Comparison of ENCODE assay signal across 2 fruit fly cellular contexts in the genomic region with DNA sequence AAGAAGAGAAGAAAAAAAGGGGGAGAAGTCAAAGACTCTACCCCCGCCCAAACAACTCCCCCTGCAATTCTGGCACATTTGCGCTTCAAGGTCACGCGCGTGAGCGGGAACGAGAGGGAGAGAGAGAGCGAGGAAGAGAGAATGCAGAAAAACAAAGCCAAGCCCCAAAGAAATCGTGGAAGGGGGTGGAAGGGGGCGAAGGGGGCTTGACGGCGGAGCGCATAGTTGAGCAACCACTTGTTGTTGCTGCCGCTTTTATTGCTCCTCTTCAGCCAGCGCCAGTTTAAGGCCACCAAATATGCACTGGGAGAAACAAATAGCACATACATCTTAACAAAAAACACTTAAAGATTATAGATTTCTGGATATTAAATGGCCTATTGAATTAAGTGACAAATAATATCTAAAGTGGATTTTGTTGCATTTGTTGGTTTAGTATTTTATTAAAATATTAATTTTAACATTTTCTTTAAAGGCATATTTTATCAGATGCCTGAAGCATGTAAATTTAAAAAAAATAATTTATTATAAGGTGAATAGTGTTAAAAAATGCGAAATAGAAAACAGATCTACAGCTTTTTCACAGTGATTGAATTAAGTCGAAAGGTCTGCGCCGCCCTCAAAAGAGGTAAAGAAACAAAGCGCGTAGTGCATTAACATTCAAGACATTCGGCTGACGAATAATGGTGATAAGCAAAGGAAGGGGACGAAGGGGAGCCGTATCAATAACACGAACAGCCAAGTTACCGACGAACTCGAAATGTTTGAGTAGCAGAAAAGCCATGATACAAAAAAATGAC.
TF ChIP-seq lines count a peak whose summit lies in the region.

No protein-coding gene starts in this region.

TF ChIP-seq in whole organism, embryonic, 481 proteins besides CTCF, POLR2A, EP300 and RAD21 (continued from another document and continues in another):
- TF ChIP-seq CG1602 (GFP tag; optimal IDR thresholded peaks at IDR 0.05; lab: Kevin White, UChicago) (peak; percentile 84), Six4 (GFP tag; optimal IDR thresholded peaks at IDR 0.05; lab: Kevin White, UChicago) (peak; percentile 94), ranshi (GFP tag; IDR thresholded peaks at IDR 0.05; lab: Robert Waterston, UW) (peak; percentile 92), ab (GFP tag; optimal IDR thresholded peaks at IDR 0.05; lab: Kevin White, UChicago) (peak; percentile 7), zfh2 (GFP tag; optimal IDR thresholded peaks at IDR 0.05; lab: Kevin White, UChicago) (peak; percentile 31), CG12071 (GFP tag; optimal IDR thresholded peaks at IDR 0.05; lab: Kevin White, UChicago) (peak; percentile 85), CG1024 (GFP tag; IDR thresholded peaks at IDR 0.05; lab: Robert Waterston, UW) (peak; percentile 76), ham (GFP tag; IDR thresholded peaks at IDR 0.05; lab: Robert Waterston, UW) (no peak; the same call in 1 of the 2 replicates), jing (GFP tag; optimal IDR thresholded peaks at IDR 0.05; lab: Kevin White, UChicago) (peak; percentile 53), CG34224 (GFP tag; IDR thresholded peaks at IDR 0.05; lab: Robert Waterston, UW; ENCODE audit: partially characterized antibody) (no peak), CG32532 (GFP tag; IDR thresholded peaks at IDR 0.05; lab: Robert Waterston, UW) (peak; percentile 87), abd-A (tag; optimal IDR thresholded peaks at IDR 0.05; lab: Kevin White, UChicago) (peak; percentile 87), Hr51 (GFP tag; optimal IDR thresholded peaks at IDR 0.05; lab: Kevin White, UChicago) (peak; percentile 5 to 97), psq (GFP tag; optimal IDR thresholded peaks at IDR 0.05; lab: Kevin White, UChicago) (peak; percentile 86), CG11093 (GFP tag; IDR thresholded peaks at IDR 0.05; lab: Robert Waterston, UW) (peak; percentile 92), hb (GFP tag; IDR thresholded peaks at IDR 0.05; lab: Robert Waterston, UW; ENCODE audit: partially characterized antibody) (no peak), CG17328 (GFP tag; IDR thresholded peaks at IDR 0.05; lab: Robert Waterston, UW) (peak; percentile 81), CG8359 (GFP tag; optimal IDR thresholded peaks at IDR 0.05; lab: Kevin White, UChicago; ENCODE audit: borderline replicate concordance) (peak; percentile 88), hth (optimal IDR thresholded peaks at IDR 0.05; lab: Kevin White, UChicago) (no peak), CG13123 (GFP tag; optimal IDR thresholded peaks at IDR 0.05; lab: Kevin White, UChicago) (peak; percentile 65), CoRest (tag; optimal IDR thresholded peaks at IDR 0.05; lab: Kevin White, UChicago) (peak; percentile 92), CG1233 (GFP tag; optimal IDR thresholded peaks at IDR 0.05; lab: Kevin White, UChicago) (peak; percentile 96), CG31388 (GFP tag; optimal IDR thresholded peaks at IDR 0.05; lab: Kevin White, UChicago) (peak; percentile 3), so (GFP tag; IDR thresholded peaks at IDR 0.05; lab: Robert Waterston, UW) (peak; percentile 96), CG8765 (GFP tag; IDR thresholded peaks at IDR 0.05; lab: Robert Waterston, UW) (no peak), Blimp-1 (GFP tag; optimal IDR thresholded peaks at IDR 0.05; lab: Kevin White, UChicago) (peak; percentile 97), CG6854 (GFP tag; optimal IDR thresholded peaks at IDR 0.05; lab: Kevin White, UChicago) (peak; percentile 95), grau (tag; optimal IDR thresholded peaks at IDR 0.05; lab: Kevin White, UChicago) (peak; percentile 96), PHDP (tag; optimal IDR thresholded peaks at IDR 0.05; lab: Kevin White, UChicago) (peak; percentile 98), CG15011 (GFP tag; optimal IDR thresholded peaks at IDR 0.05; lab: Kevin White, UChicago) (peak; percentile 92), eyg (GFP tag; optimal IDR thresholded peaks at IDR 0.05; lab: Kevin White, UChicago) (peak; percentile 11), dati (GFP tag; IDR thresholded peaks at IDR 0.05; lab: Robert Waterston, UW) (peak; percentile 58; the same call in 1 of the 2 replicates), usp (GFP tag; optimal IDR thresholded peaks at IDR 0.05; lab: Kevin White, UChicago) (no peak), CG5180 (GFP tag; optimal IDR thresholded peaks at IDR 0.05; lab: Kevin White, UChicago) (peak; percentile 92), Elba2 (GFP tag; optimal IDR thresholded peaks at IDR 0.05; lab: Kevin White, UChicago) (no peak), sr (GFP tag; IDR thresholded peaks at IDR 0.05; lab: Robert Waterston, UW) (no peak; the same call in 2 of the 3 replicates), NC2α (GFP tag; optimal IDR thresholded peaks at IDR 0.05; lab: Kevin White, UChicago) (no peak), cad (GFP tag; optimal IDR thresholded peaks at IDR 0.05; lab: Kevin White, UChicago) (no peak), Spps (tag; optimal IDR thresholded peaks at IDR 0.05; lab: Kevin White, UChicago) (peak; percentile 94), Vsx1 (GFP tag; optimal IDR thresholded peaks at IDR 0.05; lab: Kevin White, UChicago) (peak; percentile 93), CG10565 (GFP tag; optimal IDR thresholded peaks at IDR 0.05; lab: Kevin White, UChicago) (no peak), Dref (GFP tag; IDR thresholded peaks at IDR 0.05; lab: Robert Waterston, UW) (no peak), CG7357 (GFP tag; IDR thresholded peaks at IDR 0.05; lab: Robert Waterston, UW) (peak; percentile 88; the same call in 2 of the 3 replicates), sisA (GFP tag; IDR thresholded peaks at IDR 0.05; lab: Robert Waterston, UW) (peak; percentile 94), CG10147 (GFP tag; optimal IDR thresholded peaks at IDR 0.05; lab: Kevin White, UChicago) (peak; percentile 61), Rx (GFP tag; IDR thresholded peaks at IDR 0.05; lab: Robert Waterston, UW) (peak; percentile 72), Nf-YB (GFP tag; optimal IDR thresholded peaks at IDR 0.05; lab: Kevin White, UChicago) (peak; percentile 88), Pdp1 (GFP tag; optimal IDR thresholded peaks at IDR 0.05; lab: Kevin White, UChicago) (peak; percentile 48 to 51), phol (tag; optimal IDR thresholded peaks at IDR 0.05; lab: Kevin White, UChicago) (peak; percentile 99), cato (GFP tag; optimal IDR thresholded peaks at IDR 0.05; lab: Kevin White, UChicago; ENCODE audit: borderline replicate concordance) (peak; percentile 85), ap (GFP tag; IDR thresholded peaks at IDR 0.05; lab: Robert Waterston, UW) (peak; percentile 92), fd96Cb (tag; optimal IDR thresholded peaks at IDR 0.05; lab: Kevin White, UChicago) (peak; percentile 99), bowl (GFP tag; IDR thresholded peaks at IDR 0.05; lab: Robert Waterston, UW) (peak; percentile 66; the same call in 1 of the 2 replicates), ERR (GFP tag; optimal IDR thresholded peaks at IDR 0.05; lab: Kevin White, UChicago) (no peak), CG10321 (GFP tag; IDR thresholded peaks at IDR 0.05; lab: Robert Waterston, UW) (no peak), zfh1 (GFP tag; IDR thresholded peaks at IDR 0.05; lab: Robert Waterston, UW) (peak; percentile 54; the same call in 2 of the 3 replicates), CG17612 (GFP tag; IDR thresholded peaks at IDR 0.05; lab: Robert Waterston, UW) (no peak; the same call in 1 of the 2 replicates), CG13296 (GFP tag; optimal IDR thresholded peaks at IDR 0.05; lab: Kevin White, UChicago) (peak; percentile 97), tio (GFP tag; optimal IDR thresholded peaks at IDR 0.05; lab: Kevin White, UChicago) (peak; percentile 93)

TF ChIP-seq in whole organism, prepupa, 60 proteins besides CTCF, POLR2A, EP300 and RAD21 (continued from another document):
- TF ChIP-seq CG11762 (GFP tag; optimal IDR thresholded peaks at IDR 0.05; lab: Kevin White, UChicago; ENCODE audit: insufficient read depth) (peak; percentile 95), Gug (GFP tag; IDR thresholded peaks at IDR 0.05; lab: Robert Waterston, UW) (peak; percentile 82), Hr4 (GFP tag; optimal IDR thresholded peaks at IDR 0.05; lab: Kevin White, UChicago) (peak; percentile 66), CG3919 (GFP tag; optimal IDR thresholded peaks at IDR 0.05; lab: Kevin White, UChicago) (peak; percentile 81), Sox15 (GFP tag; optimal IDR thresholded peaks at IDR 0.05; lab: Kevin White, UChicago) (peak; percentile 84), pdm3 (GFP tag; optimal IDR thresholded peaks at IDR 0.05; lab: Kevin White, UChicago) (peak; percentile 86), CG6276 (GFP tag; optimal IDR thresholded peaks at IDR 0.05; lab: Kevin White, UChicago) (peak; percentile 87), acj6 (GFP tag; optimal IDR thresholded peaks at IDR 0.05; lab: Kevin White, UChicago) (peak; percentile 95), CG8119 (GFP tag; IDR thresholded peaks at IDR 0.05; lab: Robert Waterston, UW) (peak; percentile 94), Met (GFP tag; optimal IDR thresholded peaks at IDR 0.05; lab: Kevin White, UChicago) (peak; percentile 94), dsx (GFP tag; optimal IDR thresholded peaks at IDR 0.05; lab: Kevin White, UChicago; ENCODE audit: poor library complexity, severe bottlenecking) (peak; percentile 64), eg (GFP tag; IDR thresholded peaks at IDR 0.05; lab: Robert Waterston, UW) (peak; percentile 87), net (GFP tag; optimal IDR thresholded peaks at IDR 0.05; lab: Kevin White, UChicago) (peak; percentile 73), vri (GFP tag; optimal IDR thresholded peaks at IDR 0.05; lab: Kevin White, UChicago) (peak; percentile 55)
TF ChIP-seq in whole organism, prepupa: peak in this region for 58.
